Fruit fly (Drosophila melanogaster) whole organism, wandering third instar larva: ENCODE measurements around the gene CG2909.

Experiments
- CG32264 ChIP-seq: fragments of 200-800 bp; sonication (Bioruptor generic); optimal IDR thresholded peaks from 2 replicates; lab custom pipeline; 2016; ENCODE audit warnings: missing biosample characterization, missing genetic modification characterization
- CG9705 ChIP-seq: fragments of 200-800 bp; sonication (Bioruptor generic); optimal IDR thresholded peaks from 2 replicates; lab custom pipeline; 2018; ENCODE audit warnings: missing biosample characterization, mild to moderate bottlenecking, missing genetic modification characterization
- CrebA ChIP-seq: fragments of 200-800 bp; sonication (Bioruptor generic); optimal IDR thresholded peaks from 2 replicates; lab custom pipeline; 2016; ENCODE audit warnings: missing biosample characterization, mild to moderate bottlenecking, missing genetic modification characterization, borderline replicate concordance
- Dfd ChIP-seq: fragments of >200 bp; optimal IDR thresholded peaks from 2 replicates; lab custom pipeline; 2017; ENCODE audit warnings: missing biosample characterization, missing genetic modification characterization
- Dif ChIP-seq: fragments of 200-275, 200-300 bp; sonication (Bioruptor generic); optimal IDR thresholded peaks from 2 replicates; lab custom pipeline; 2018; ENCODE audit warnings: missing biosample characterization, missing genetic modification characterization; ENCODE audit not compliant: partially characterized antibody
- GATAd ChIP-seq: sonication (Bioruptor generic); optimal IDR thresholded peaks from 2 replicates; lab custom pipeline; 2016; ENCODE audit warnings: missing biosample characterization, missing genetic modification characterization
- HLH106 ChIP-seq: fragments of 200-800 bp; optimal IDR thresholded peaks from 3 replicates; lab custom pipeline; 2019; ENCODE audit warnings: missing biosample characterization, mild to moderate bottlenecking, missing genetic modification characterization, moderate library complexity
- Hnf4 ChIP-seq: fragments of 200-800 bp; sonication (Bioruptor generic); optimal IDR thresholded peaks from 2 replicates; lab custom pipeline; 2016; ENCODE audit warnings: missing biosample characterization, mild to moderate bottlenecking, missing genetic modification characterization
- Hr83 ChIP-seq: fragments of 200-300 bp; sonication (Bioruptor generic); optimal IDR thresholded peaks from 2 replicates; lab custom pipeline; 2016; ENCODE audit warnings: missing biosample characterization, mild to moderate bottlenecking, missing genetic modification characterization, moderate library complexity; ENCODE audit not compliant: poor library complexity, severe bottlenecking
- Jra ChIP-seq: sonication (Bioruptor generic); optimal IDR thresholded peaks from 2 replicates; lab custom pipeline; 2016; ENCODE audit warnings: missing biosample characterization, missing genetic modification characterization
- Mio ChIP-seq: sonication (Bioruptor generic); optimal IDR thresholded peaks from 2 replicates; lab custom pipeline; 2016; ENCODE audit warnings: missing biosample characterization, missing genetic modification characterization
- Myc ChIP-seq: fragments of >200 bp; optimal IDR thresholded peaks from 2 replicates; lab custom pipeline; 2017
- N ChIP-seq: fragments of >200 bp; optimal IDR thresholded peaks from 2 replicates; lab custom pipeline; 2018; ENCODE audit warnings: missing biosample characterization, missing external identifiers, missing genetic modification characterization
- OdsH ChIP-seq: fragments of 200-800 bp; sonication (Bioruptor generic); optimal IDR thresholded peaks from 2 replicates; lab custom pipeline; 2016; ENCODE audit warnings: missing biosample characterization, mild to moderate bottlenecking, missing genetic modification characterization
- Rel ChIP-seq, 2 experiments: fragments of 200-800 bp; sonication (Bioruptor generic) in 1 of 2; optimal IDR thresholded peaks; 2 replicates in 1 of 2; 3 replicates in 1 of 2; lab custom pipeline; 2016 to 2019; ENCODE audit warnings: mild to moderate bottlenecking in 2 of 2, missing biosample characterization in 2 of 2, missing genetic modification characterization in 2 of 2, moderate library complexity in 1 of 2
- Sp1 ChIP-seq: fragments of 200-800 bp; sonication (Bioruptor generic); optimal IDR thresholded peaks from 3 replicates; lab custom pipeline; 2019; ENCODE audit warnings: missing biosample characterization, mild to moderate bottlenecking, missing genetic modification characterization, moderate library complexity
- Vsx2 ChIP-seq: fragments of 200-300, 225-300 bp; sonication (Bioruptor generic); optimal IDR thresholded peaks from 2 replicates; lab custom pipeline; 2018; ENCODE audit warnings: missing biosample characterization, missing genetic modification characterization; ENCODE audit not compliant: partially characterized antibody
- br ChIP-seq: fragments of 200-800 bp; sonication (Bioruptor generic); optimal IDR thresholded peaks from 2 replicates; lab custom pipeline; 2016; ENCODE audit warnings: missing biosample characterization, missing genetic modification characterization
- dmrt93B ChIP-seq: fragments of 200-800 bp; sonication (Bioruptor generic); optimal IDR thresholded peaks from 2 replicates; lab custom pipeline; 2018; ENCODE audit warnings: missing biosample characterization, mild to moderate bottlenecking, missing genetic modification characterization
- ey ChIP-seq: fragments of 200-800 bp; sonication (Bioruptor generic); optimal IDR thresholded peaks from 2 replicates; lab custom pipeline; 2016; ENCODE audit warnings: missing biosample characterization, missing genetic modification characterization
- fru ChIP-seq: fragments of 200-800 bp; sonication (Bioruptor generic); optimal IDR thresholded peaks from 3 replicates; lab custom pipeline; 2016; ENCODE audit warnings: missing biosample characterization, mild to moderate bottlenecking, missing genetic modification characterization
- jim ChIP-seq: fragments of 175-275, 200-325 bp; sonication (Bioruptor generic); optimal IDR thresholded peaks from 2 replicates; lab custom pipeline; 2016; ENCODE audit warnings: missing biosample characterization, mild to moderate bottlenecking, missing genetic modification characterization
- lola ChIP-seq: fragments of >200 bp; optimal IDR thresholded peaks from 2 replicates; lab custom pipeline; 2017; ENCODE audit warnings: missing biosample characterization, missing genetic modification characterization
- pan ChIP-seq: fragments of >200 bp; optimal IDR thresholded peaks from 2 replicates; lab custom pipeline; 2017
- psq ChIP-seq: fragments of 200-800 bp; sonication (Bioruptor generic); optimal IDR thresholded peaks from 3 replicates; lab custom pipeline; 2017; ENCODE audit warnings: missing biosample characterization, mild to moderate bottlenecking, missing genetic modification characterization, moderate library complexity
- rgr ChIP-seq: fragments of 200-800 bp; sonication (Bioruptor generic); optimal IDR thresholded peaks from 3 replicates; lab custom pipeline; 2016; ENCODE audit warnings: missing biosample characterization, mild to moderate bottlenecking, missing genetic modification characterization
- sage ChIP-seq: fragments of 200-800 bp; sonication (Bioruptor generic); optimal IDR thresholded peaks from 2 replicates; lab custom pipeline; 2016; ENCODE audit warnings: missing biosample characterization, mild to moderate bottlenecking, missing genetic modification characterization
- sv ChIP-seq: fragments of 200-800 bp; sonication (Bioruptor generic); optimal IDR thresholded peaks from 3 replicates; lab custom pipeline; 2016; ENCODE audit warnings: missing biosample characterization, missing genetic modification characterization
- tai ChIP-seq: sonication (Bioruptor generic); optimal IDR thresholded peaks from 2 replicates; lab custom pipeline; 2016; ENCODE audit warnings: missing biosample characterization, missing genetic modification characterization
- usp ChIP-seq: fragments of >200 bp; optimal IDR thresholded peaks from 2 replicates; lab custom pipeline; 2017; ENCODE audit warnings: missing biosample characterization, missing genetic modification characterization
- woc ChIP-seq: sonication (Bioruptor generic); optimal IDR thresholded peaks from 2 replicates; lab custom pipeline; 2016; ENCODE audit warnings: missing biosample characterization, mild to moderate bottlenecking, missing genetic modification characterization

The CG2909 gene

dm6 chrX:10326346-10326830 is at the start of gene CG2909:
Gene CG2909 (plus strand): TSS chrX:10326464.
- TF ChIP-seq jim (no peak), Rel (GFP tag; optimal IDR thresholded peaks at IDR 0.05; lab: Kevin White, UChicago) (no peak), Rel (tag; optimal IDR thresholded peaks at IDR 0.05; lab: Kevin White, UChicago) (peak; percentile 97)
- TF ChIP-seq, all 38 proteins: peak for 1

dm6 chrX:10289935-10290760 is 36.1 kb upstream of the CG2909 start:
- TF ChIP-seq woc (GFP tag; lab: Kevin White, UChicago) (peak; percentile 26), jim (no peak), Dfd (GFP tag; lab: Kevin White, UChicago) (no peak), Myc (lab: Kevin White, UChicago) (peak; percentile 82), usp (no peak), Hnf4 (GFP tag; lab: Kevin White, UChicago) (no peak)

dm6 chrX:10290761-10291041 is 35.6 kb upstream of the CG2909 start:
- TF ChIP-seq CG9705 (GFP tag; lab: Kevin White, UChicago) (no peak), pan (lab: Kevin White, UChicago) (no peak), HLH106 (tag; lab: Kevin White, UChicago) (no peak), rgr (no peak), Hnf4 (GFP tag; lab: Kevin White, UChicago) (no peak), Jra (no peak), Myc (lab: Kevin White, UChicago) (no peak), ey (GFP tag; lab: Kevin White, UChicago) (no peak), Hr83 (no peak), tai (GFP tag; lab: Kevin White, UChicago) (no peak), Rel (GFP tag; optimal IDR thresholded peaks at IDR 0.05; lab: Kevin White, UChicago) (no peak), Rel (tag; optimal IDR thresholded peaks at IDR 0.05; lab: Kevin White, UChicago) (no peak), GATAd (GFP tag; lab: Kevin White, UChicago) (no peak), OdsH (GFP tag; lab: Kevin White, UChicago) (no peak), psq (GFP tag; lab: Kevin White, UChicago) (no peak)

- TF ChIP-seq Dif = no peak
- no peak for TF ChIP-seq br (GFP tag; lab: Kevin White, UChicago)
- no peak for TF ChIP-seq sv
- TF ChIP-seq Vsx2 (GFP tag; lab: Kevin White, UChicago) = no peak
- no peak for TF ChIP-seq Jra
- TF ChIP-seq lola (GFP tag; lab: Kevin White, UChicago) = no peak
- no peak for TF ChIP-seq dmrt93B (GFP tag; lab: Kevin White, UChicago)
- TF ChIP-seq sage (GFP tag; lab: Kevin White, UChicago) = no peak
- TF ChIP-seq CrebA = no peak
- TF ChIP-seq GATAd (GFP tag; lab: Kevin White, UChicago) = no peak
- TF ChIP-seq tai (GFP tag; lab: Kevin White, UChicago) = no peak
- no peak for TF ChIP-seq ey (GFP tag; lab: Kevin White, UChicago)
- no peak for TF ChIP-seq fru
- TF ChIP-seq OdsH (GFP tag; lab: Kevin White, UChicago) = no peak
- TF ChIP-seq Sp1 (GFP tag; lab: Kevin White, UChicago) = no peak
- no peak for TF ChIP-seq HLH106 (tag; lab: Kevin White, UChicago)
- no peak for TF ChIP-seq Mio (GFP tag; lab: Kevin White, UChicago)
- TF ChIP-seq CG32264 (GFP tag; lab: Kevin White, UChicago) = no peak
- no peak for TF ChIP-seq N (GFP tag; lab: Kevin White, UChicago)
- TF ChIP-seq, all 38 proteins: peak for 0
These were observed 26.1 kb upstream of the CG2909 start for dm6 chrX:10300140-10300539.

- no peak for TF ChIP-seq N (GFP tag; lab: Kevin White, UChicago)
- TF ChIP-seq tai (GFP tag; lab: Kevin White, UChicago) = no peak
- TF ChIP-seq ey (GFP tag; lab: Kevin White, UChicago) = no peak
These were observed 18.3 kb upstream of the CG2909 start for dm6 chrX:10307955-10308354.
